Fruit fly (Drosophila melanogaster) whole organism, embryonic: ENCODE measurements around the gene Jhbp1.

Experiments
- Atf6 ChIP-seq: fragments of 200-800 bp; sonication (Bioruptor generic); IDR thresholded peaks from 2 replicates; pipeline ENCODE4 v1.3.6; 2022; ENCODE audit warnings: missing biosample characterization, missing genetic modification characterization
- CG10267 ChIP-seq: fragments of 200-800 bp; sonication (Bioruptor generic); optimal IDR thresholded peaks from 2 replicates; lab custom pipeline; 2018; ENCODE audit warnings: missing biosample characterization, mild to moderate bottlenecking, missing genetic modification characterization, moderate library complexity
- CG13123 ChIP-seq: fragments of 200-800 bp; sonication (Bioruptor generic); optimal IDR thresholded peaks from 2 replicates; lab custom pipeline; 2016; ENCODE audit warnings: missing biosample characterization, missing genetic modification characterization
- CG13894 ChIP-seq: fragments of 200-800 bp; sonication (Bioruptor generic); optimal IDR thresholded peaks from 3 replicates; lab custom pipeline; 2018; ENCODE audit warnings: missing biosample characterization, mild to moderate bottlenecking, missing genetic modification characterization, moderate library complexity
- CG14050 ChIP-seq: fragments of 200-800 bp; sonication (Bioruptor generic); IDR thresholded peaks from 3 replicates; pipeline ENCODE4 v1.3.6; 2022; ENCODE audit warnings: missing biosample characterization, missing genetic modification characterization
- CG1529 ChIP-seq: fragments of 200-800 bp; sonication (Bioruptor generic); optimal IDR thresholded peaks from 3 replicates; lab custom pipeline; 2018; ENCODE audit warnings: missing biosample characterization, missing genetic modification characterization
- CG17361 ChIP-seq: fragments of 200-800 bp; sonication (Bioruptor generic); IDR thresholded peaks from 3 replicates; pipeline ENCODE4 v1.3.6; 2022; ENCODE audit warnings: missing biosample characterization, missing genetic modification characterization
- CG17802 ChIP-seq: fragments of 200-800 bp; sonication (Bioruptor generic); optimal IDR thresholded peaks from 2 replicates; lab custom pipeline; 2018; ENCODE audit warnings: missing biosample characterization, mild to moderate bottlenecking, missing genetic modification characterization, moderate library complexity
- CG18599 ChIP-seq: fragments of 200-800 bp; sonication (Bioruptor generic); optimal IDR thresholded peaks from 3 replicates; lab custom pipeline; 2017; ENCODE audit warnings: missing biosample characterization, missing genetic modification characterization, mild to moderate bottlenecking, moderate library complexity, missing genetic modification reagents
- CG2116 ChIP-seq: fragments of 200-800 bp; sonication (Bioruptor generic); optimal IDR thresholded peaks from 3 replicates; lab custom pipeline; 2018; ENCODE audit warnings: missing biosample characterization, mild to moderate bottlenecking, missing genetic modification characterization
- CG2129 ChIP-seq: fragments of 200-800 bp; sonication (Bioruptor generic); IDR thresholded peaks from 2 replicates; pipeline ENCODE4 v1.3.6; 2022; ENCODE audit warnings: missing biosample characterization, missing genetic modification characterization; ENCODE audit not compliant: partially characterized antibody
- CG31365 ChIP-seq: fragments of 200-800 bp; sonication (Bioruptor generic); optimal IDR thresholded peaks from 2 replicates; lab custom pipeline; 2018; ENCODE audit warnings: missing biosample characterization, mild to moderate bottlenecking, missing genetic modification characterization
- CG31441 ChIP-seq: fragments of 200-800 bp; sonication (Bioruptor generic); IDR thresholded peaks from 2 replicates; pipeline ENCODE4 v1.3.6; 2022; ENCODE audit warnings: missing biosample characterization, missing genetic modification characterization
- CG32532 ChIP-seq: fragments of 200-800 bp; sonication (Bioruptor generic); IDR thresholded peaks from 2 replicates; pipeline ENCODE4 v1.3.6; 2022; ENCODE audit warnings: missing biosample characterization, missing genetic modification characterization
- CG3726 ChIP-seq: fragments of 200-800 bp; sonication (Bioruptor generic); IDR thresholded peaks from 3 replicates; pipeline ENCODE4, ENCODE4 v1.3.6; 2022; ENCODE audit warnings: missing biosample characterization, missing genetic modification characterization
- CG4707 ChIP-seq: fragments of 200-800 bp; sonication (Bioruptor generic); optimal IDR thresholded peaks from 2 replicates; lab custom pipeline; 2018; ENCODE audit warnings: missing biosample characterization, mild to moderate bottlenecking, missing genetic modification characterization, moderate library complexity
- CG6254 ChIP-seq: fragments of 200-800 bp; sonication (Bioruptor generic); optimal IDR thresholded peaks from 3 replicates; lab custom pipeline; 2017; ENCODE audit warnings: mild to moderate bottlenecking, missing biosample characterization, missing genetic modification reagents, missing genetic modification characterization
- CG9609 ChIP-seq: fragments of 200-800 bp; sonication (Bioruptor generic); optimal IDR thresholded peaks from 3 replicates; lab custom pipeline; 2016; ENCODE audit warnings: missing biosample characterization, missing genetic modification characterization
- CG9817 ChIP-seq: fragments of 200-800 bp; sonication (Bioruptor generic); optimal IDR thresholded peaks from 2 replicates; lab custom pipeline; 2018; ENCODE audit warnings: missing biosample characterization, mild to moderate bottlenecking, missing genetic modification characterization, moderate library complexity
- CHES-1-like ChIP-seq: fragments of 200-800 bp; sonication (Bioruptor generic); optimal IDR thresholded peaks from 2 replicates; lab custom pipeline; 2016; ENCODE audit warnings: missing biosample characterization, missing genetic modification characterization
- Dbx ChIP-seq: fragments of 200-800 bp; sonication (Bioruptor generic); IDR thresholded peaks from 3 replicates; pipeline ENCODE4 v1.3.6; 2022; ENCODE audit warnings: missing biosample characterization, missing genetic modification characterization
- Deaf1 ChIP-seq: fragments of 200-800 bp; optimal IDR thresholded peaks from 3 replicates; lab custom pipeline; 2019; ENCODE audit warnings: missing biosample characterization, mild to moderate bottlenecking, missing genetic modification characterization, moderate library complexity
- Drgx ChIP-seq: fragments of 200-800 bp; sonication (Bioruptor generic); IDR thresholded peaks from 2 replicates; pipeline ENCODE4 v1.3.6; 2022; ENCODE audit warnings: missing biosample characterization, missing genetic modification characterization
- GATAe ChIP-seq: fragments of 200-800 bp; sonication (Bioruptor generic); conservative IDR thresholded peaks from 2 replicates; pipeline ENCODE4 v1.3.6; 2022; ENCODE audit warnings: missing biosample characterization, missing genetic modification characterization
- Hand ChIP-seq: fragments of 200-800 bp; sonication (Bioruptor generic); optimal IDR thresholded peaks from 2 replicates; lab custom pipeline; 2017; ENCODE audit warnings: mild to moderate bottlenecking, missing biosample characterization, missing genetic modification reagents, missing genetic modification characterization
- Hr39 ChIP-seq: fragments of >200 bp; optimal IDR thresholded peaks from 2 replicates; lab custom pipeline; 2017
- Lim3 ChIP-seq: fragments of 200-800 bp; sonication (Bioruptor generic); IDR thresholded peaks from 2 replicates; pipeline ENCODE4 v1.3.6; 2022; ENCODE audit warnings: missing biosample characterization, missing genetic modification characterization
- Lpt ChIP-seq: fragments of >200 bp; optimal IDR thresholded peaks from 2 replicates; lab custom pipeline; 2018; ENCODE audit warnings: missing biosample characterization, missing genetic modification characterization
- Optix ChIP-seq: fragments of 200-800 bp; sonication (Bioruptor generic); IDR thresholded peaks from 3 replicates; pipeline ENCODE4 v1.3.6; 2022; ENCODE audit warnings: missing biosample characterization, missing genetic modification characterization
- Ravus ChIP-seq: fragments of 200-800 bp; sonication (Bioruptor generic); IDR thresholded peaks from 2 replicates; pipeline ENCODE4 v1.3.6; 2022; ENCODE audit warnings: missing biosample characterization, missing genetic modification characterization
- Scr ChIP-seq: fragments of 200-800 bp; sonication (Bioruptor generic); IDR thresholded peaks from 2 replicates; pipeline ENCODE4 v1.3.6; 2022; ENCODE audit warnings: missing biosample characterization, missing genetic modification characterization; ENCODE audit not compliant: partially characterized antibody
- TFAM ChIP-seq: fragments of 200-800 bp; sonication (Bioruptor generic); optimal IDR thresholded peaks from 2 replicates; lab custom pipeline; 2017; ENCODE audit warnings: missing biosample characterization, missing genetic modification characterization, inconsistent platforms
- Tbp ChIP-seq: fragments of >200 bp; optimal IDR thresholded peaks from 2 replicates; lab custom pipeline; 2018; ENCODE audit warnings: missing biosample characterization, missing genetic modification characterization
- Trl ChIP-seq, 3 experiments: fragments of >200 bp in 2 of 3; fragments of 200-800 bp in 1 of 3; sonication (Bioruptor generic) in 1 of 3; optimal IDR thresholded peaks; 2 replicates in 1 of 3; 3 replicates in 2 of 3; lab custom pipeline; 2016 to 2017; ENCODE audit warnings: missing biosample characterization in 1 of 3, missing genetic modification characterization in 1 of 3
- Usf ChIP-seq: fragments of 200-800 bp; sonication (Bioruptor generic); optimal IDR thresholded peaks from 2 replicates; lab custom pipeline; 2017; ENCODE audit warnings: missing genotype, missing biosample characterization, missing genetic modification characterization
- amos ChIP-seq: fragments of 200-800 bp; sonication (Bioruptor generic); IDR thresholded peaks from 2 replicates; pipeline ENCODE4 v1.3.6; 2022; ENCODE audit warnings: missing biosample characterization, missing genetic modification characterization; ENCODE audit not compliant: partially characterized antibody
- ap ChIP-seq: fragments of 200-800 bp; sonication (Bioruptor generic); IDR thresholded peaks from 2 replicates; pipeline ENCODE4 v1.3.6; 2022; ENCODE audit warnings: missing biosample characterization, missing genetic modification characterization
- ase ChIP-seq: fragments of 200-800 bp; sonication (Bioruptor generic); IDR thresholded peaks from 3 replicates; pipeline ENCODE4 v1.3.6; 2022; ENCODE audit warnings: missing biosample characterization, missing genetic modification characterization
- bcd ChIP-seq: fragments of 200-800 bp; sonication (Bioruptor generic); optimal IDR thresholded peaks from 2 replicates; lab custom pipeline; 2017; ENCODE audit warnings: missing biosample characterization, mild to moderate bottlenecking, missing genetic modification characterization
- cad ChIP-seq: fragments of >200 bp; optimal IDR thresholded peaks from 2 replicates; lab custom pipeline; 2017; ENCODE audit warnings: missing biosample characterization, missing genetic modification characterization
- dan ChIP-seq: fragments of 200-800 bp; sonication (Bioruptor generic); IDR thresholded peaks from 2 replicates; pipeline ENCODE4 v1.3.6; 2022; ENCODE audit warnings: missing biosample characterization, missing genetic modification characterization
- ems ChIP-seq: fragments of 200-800 bp; sonication (Bioruptor generic); optimal IDR thresholded peaks from 3 replicates; lab custom pipeline; 2016; ENCODE audit warnings: missing biosample characterization, missing genetic modification characterization
- fd3F ChIP-seq: fragments of 200-800 bp; sonication (Bioruptor generic); optimal IDR thresholded peaks from 2 replicates; lab custom pipeline; 2018; ENCODE audit warnings: missing biosample characterization, mild to moderate bottlenecking, missing genetic modification characterization, moderate library complexity
- gfzf ChIP-seq: fragments of 200-800 bp; sonication (Bioruptor generic); optimal IDR thresholded peaks from 2 replicates; lab custom pipeline; 2016; ENCODE audit warnings: missing biosample characterization, mild to moderate bottlenecking, missing genetic modification characterization, moderate library complexity
- insv ChIP-seq, 2 experiments: fragments of 200-800 bp; sonication (Bioruptor generic); optimal IDR thresholded peaks; 3 replicates each; lab custom pipeline; 2016 to 2018; ENCODE audit warnings: missing biosample characterization in 2 of 2, missing genetic modification characterization in 2 of 2
- kay ChIP-seq: fragments of 200-800 bp; sonication (Bioruptor generic); optimal IDR thresholded peaks from 2 replicates; lab custom pipeline; 2016; ENCODE audit warnings: missing biosample characterization, missing genetic modification characterization
- maf-S ChIP-seq: fragments of 200-800 bp; sonication (Bioruptor generic); optimal IDR thresholded peaks from 2 replicates; lab custom pipeline; 2016; ENCODE audit warnings: missing biosample characterization, missing genetic modification characterization
- nerfin-1 ChIP-seq: fragments of 200-800 bp; sonication (Bioruptor generic); optimal IDR thresholded peaks from 3 replicates; lab custom pipeline; 2019; ENCODE audit warnings: missing biosample characterization, mild to moderate bottlenecking, missing genetic modification characterization, moderate library complexity
- psq ChIP-seq: fragments of 200-800 bp; sonication (Bioruptor generic); optimal IDR thresholded peaks from 2 replicates; lab custom pipeline; 2017; ENCODE audit warnings: missing biosample characterization, missing genetic modification characterization
- ranshi ChIP-seq: fragments of 200-800 bp; sonication (Bioruptor generic); IDR thresholded peaks from 2 replicates; pipeline ENCODE4 v1.3.6; 2022; ENCODE audit warnings: missing biosample characterization, missing genetic modification characterization
- sim ChIP-seq: fragments of 200-800 bp; sonication (Bioruptor generic); IDR thresholded peaks from 2 replicates; pipeline ENCODE4 v1.3.6; 2022; ENCODE audit warnings: missing biosample characterization, missing genetic modification characterization

The Jhbp1 gene

dm6 chr3R:4995549-4996277, 30.5 kb downstream of the Jhbp1 start (continued):
- TF ChIP-seq nerfin-1 (peak; percentile 82), CG3726 (GFP tag; lab: Robert Waterston, UW) (no peak), sim (GFP tag; lab: Robert Waterston, UW) (no peak), kay (GFP tag; lab: Kevin White, UChicago) (no peak), GATAe (GFP tag; lab: Robert Waterston, UW) (no peak), CG32532 (no peak), CG13894 (tag; lab: Kevin White, UChicago) (no peak), CG14050 (GFP tag; lab: Robert Waterston, UW) (no peak), Lim3 (GFP tag; lab: Robert Waterston, UW) (no peak), ranshi (GFP tag; lab: Robert Waterston, UW) (no peak), Trl (optimal IDR thresholded peaks at IDR 0.05; lab: Kevin White, UChicago) (no peak), Trl (GFP tag; optimal IDR thresholded peaks at IDR 0.05; lab: Kevin White, UChicago) (no peak), Deaf1 (peak; percentile 76), gfzf (GFP tag; lab: Kevin White, UChicago) (no peak), CG9817 (no peak), CG9609 (GFP tag; lab: Kevin White, UChicago) (no peak), insv (GFP tag; optimal IDR thresholded peaks at IDR 0.05; lab: Kevin White, UChicago) (no peak), CG31441 (GFP tag; lab: Robert Waterston, UW) (0 out of 2 replicates have a peak, but pooled peaks have one; percentile 16), CG2116 (GFP tag; lab: Kevin White, UChicago) (no peak), fd3F (GFP tag; lab: Kevin White, UChicago) (no peak), Usf (GFP tag; lab: Kevin White, UChicago) (no peak), ems (GFP tag; lab: Kevin White, UChicago) (no peak), ase (GFP tag; lab: Robert Waterston, UW) (no peak), ap (GFP tag; lab: Robert Waterston, UW) (no peak), CG17802 (tag; lab: Kevin White, UChicago) (no peak), CG10267 (tag; lab: Kevin White, UChicago) (no peak), CG1529 (no peak), TFAM (GFP tag; lab: Kevin White, UChicago) (no peak), CG6254 (no peak), Lpt (no peak), Ravus (no peak), cad (no peak), Optix (GFP tag; lab: Robert Waterston, UW) (no peak), CG4707 (GFP tag; lab: Kevin White, UChicago) (no peak), amos (GFP tag; lab: Robert Waterston, UW) (no peak), Hr39 (lab: Kevin White, UChicago) (no peak), bcd (no peak), Scr (GFP tag; lab: Robert Waterston, UW) (no peak), psq (no peak), Atf6 (GFP tag; lab: Robert Waterston, UW) (no peak), Drgx (GFP tag; lab: Robert Waterston, UW) (no peak), CG31365 (tag; lab: Kevin White, UChicago) (no peak), CG2129 (no peak), Hand (GFP tag; lab: Kevin White, UChicago) (no peak), CG13123 (GFP tag; lab: Kevin White, UChicago) (no peak), dan (GFP tag; lab: Robert Waterston, UW) (no peak), Dbx (no peak), CG18599 (GFP tag; lab: Kevin White, UChicago) (no peak), maf-S (no peak), CHES-1-like (GFP tag; lab: Kevin White, UChicago) (no peak), CG17361 (GFP tag; lab: Robert Waterston, UW) (peak; percentile 56; the same call in 2 of the 3 replicates), Tbp (no peak)
